Worm (Caenorhabditis elegans): ENCODE results near the gene cacn-1.

Gene cacn-1

ce11 chrII:14086931-14087330 is 55.0 kb downstream of the cacn-1 start:
- peak; percentile 97 for TF ChIP-seq set-16 (GFP tag; IDR thresholded peaks at IDR 0.05)
- TF ChIP-seq F26F4.8 (GFP tag; conservative IDR thresholded peaks at IDR 0.05) = no peak

All from whole organism, L4 larva.